Worm (Caenorhabditis elegans): Measurements from ENCODE around the gene F26D11.1.

Gene F26D11.1

ce11 chrV:8017924-8018323, 36.6 kb downstream of the F26D11.1 start:
- TF ChIP-seq unc-62 (GFP tag; optimal IDR thresholded peaks at IDR 0.05) = no peak

ce11 chrV:8018919-8019318, 37.6 kb downstream of the F26D11.1 start:
- no peak for TF ChIP-seq unc-62 (GFP tag; optimal IDR thresholded peaks at IDR 0.05)

- TF ChIP-seq unc-62 (GFP tag; optimal IDR thresholded peaks at IDR 0.05) = no peak
Observed at ce11 chrV:8019783-8020182, 38.4 kb downstream of the F26D11.1 start.

ce11 chrV:8022040-8022439, 40.7 kb downstream of the F26D11.1 start, which contains the start of gene ech-3:
ech-3 (plus strand) TSS chrV:8022217.
- no peak for TF ChIP-seq unc-62 (GFP tag; optimal IDR thresholded peaks at IDR 0.05)

- TF ChIP-seq unc-62 (GFP tag; optimal IDR thresholded peaks at IDR 0.05) = no peak
Observed at ce11 chrV:8024752-8025151, 43.4 kb downstream of the F26D11.1 start, which contains the start of gene F43H9.3. F43H9.3 (minus strand) TSS chrV:8024940.

ce11 chrV:8025259-8025658, 43.9 kb downstream of the F26D11.1 start:
- no peak for TF ChIP-seq unc-62 (GFP tag; optimal IDR thresholded peaks at IDR 0.05)

- no peak for TF ChIP-seq unc-62 (GFP tag; optimal IDR thresholded peaks at IDR 0.05)
Observed at ce11 chrV:8026343-8026742, 45.0 kb downstream of the F26D11.1 start, which contains the start of gene F43H9.4. F43H9.4 (plus strand) TSS chrV:8026708.

ce11 chrV:8027429-8028142, 46.2 kb downstream of the F26D11.1 start:
- TF ChIP-seq unc-62 (GFP tag; optimal IDR thresholded peaks at IDR 0.05) = no peak

- TF ChIP-seq unc-62 (GFP tag; optimal IDR thresholded peaks at IDR 0.05) = no peak
Observed at ce11 chrV:8028825-8029489, 47.6 kb downstream of the F26D11.1 start, which contains the start of gene oma-2. oma-2 (plus strand) TSS chrV:8029439.

- TF ChIP-seq unc-62 (GFP tag; optimal IDR thresholded peaks at IDR 0.05) = no peak
Observed at ce11 chrV:8031121-8031520, 49.8 kb downstream of the F26D11.1 start, which contains the start of gene vars-1. vars-1 (plus strand) TSS chrV:8031411.

Data from whole organism, dauer.